Fruit fly (Drosophila melanogaster): Measurements from ENCODE around the gene CG43055.

DNA sequence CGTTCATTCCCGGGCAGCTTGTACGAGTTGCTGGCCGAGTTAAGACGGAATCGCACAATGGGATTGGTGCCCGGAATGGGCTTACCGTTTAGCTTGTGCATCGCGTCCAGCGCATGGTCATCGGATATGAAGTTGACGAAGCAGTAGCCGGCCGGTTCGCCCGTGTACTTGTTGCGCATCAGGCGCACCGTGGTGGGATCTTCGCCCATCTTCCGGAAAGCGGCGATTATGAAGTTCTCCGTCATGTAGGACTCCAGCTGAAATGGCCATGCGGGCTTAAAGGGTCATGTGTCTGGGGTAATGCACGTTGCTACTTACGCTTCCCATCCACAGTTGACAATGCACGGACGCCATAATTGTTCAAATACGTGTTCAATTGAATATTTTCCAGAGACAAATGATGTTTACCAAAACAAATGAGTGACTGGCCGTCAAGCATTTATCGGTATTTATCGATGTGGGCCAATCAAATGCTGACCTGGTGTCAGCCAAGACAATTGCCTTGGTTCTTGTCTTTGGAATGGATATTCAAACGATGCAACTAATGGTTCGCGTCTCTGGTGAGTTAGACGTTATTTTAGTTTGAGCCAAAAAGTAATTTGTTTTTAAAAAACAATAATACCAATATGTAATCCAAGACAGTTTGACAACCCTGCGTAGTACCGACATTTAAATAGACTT lies 43.2 kb downstream of the CG43055 start, which contains the start of the genes Secp43 and ND-B8:
- TF ChIP-seq fd59A (GFP tag; optimal IDR thresholded peaks at IDR 0.05) (no peak), Hr4 (GFP tag; optimal IDR thresholded peaks at IDR 0.05) (no peak), CG11762 (GFP tag; optimal IDR thresholded peaks at IDR 0.05; ENCODE audit: insufficient read depth) (no peak), topi (GFP tag; optimal IDR thresholded peaks at IDR 0.05) (no peak), Eip75B (GFP tag; optimal IDR thresholded peaks at IDR 0.05) (no peak), Gug (GFP tag; IDR thresholded peaks at IDR 0.05) (no peak)

Data from whole organism, prepupa.